Worm (Caenorhabditis elegans) whole organism, L4 larva: ENCODE results near the gene ril-1.
A peak's percentile ranks its signal among the peaks of the same experiment; 100 is the strongest.

ENCODE experiments used
- ama-1 ChIP-seq: fragments of 150-350 bp; optimal IDR thresholded peaks from 2 replicates; lab custom pipeline; 2014; ENCODE audit warnings: inconsistent platforms, mixed read lengths
- ceh-62 ChIP-seq: sonication (generic microtip); optimal IDR thresholded peaks from 2 replicates; lab custom pipeline; 2017; ENCODE audit warnings: missing biosample characterization, missing genetic modification characterization
- daf-19 ChIP-seq: fragments of 200-800 bp; sonication (Bioruptor generic); conservative IDR thresholded peaks from 2 replicates; pipeline ENCODE4 v1.3.6; 2022; ENCODE audit warnings: missing genetic modification characterization, missing compliant biosample characterization
- dmd-8 ChIP-seq: fragments of 200-800 bp; sonication (Bioruptor generic); IDR thresholded peaks from 2 replicates; pipeline ENCODE4 v1.3.6; 2022; ENCODE audit warnings: missing genetic modification characterization, missing compliant biosample characterization
- nhr-102 ChIP-seq: sonication (generic microtip); optimal IDR thresholded peaks from 2 replicates; lab custom pipeline; 2016; ENCODE audit warnings: mild to moderate bottlenecking, missing genetic modification characterization, moderate library complexity, missing compliant biosample characterization
- nhr-11 ChIP-seq: fragments of 150-350 bp; optimal IDR thresholded peaks from 2 replicates; lab custom pipeline; 2014; ENCODE audit warnings: missing biosample characterization, missing genetic modification characterization
- nhr-28 ChIP-seq: fragments of 150-350 bp; optimal IDR thresholded peaks from 2 replicates; lab custom pipeline; 2014; ENCODE audit warnings: missing biosample characterization, missing genetic modification characterization
- pha-4 ChIP-seq, 2 experiments: fragments of 150-350 bp in 1 of 2; fragments of 200-800 bp in 1 of 2; sonication (Bioruptor generic) in 1 of 2; IDR thresholded peaks in 1 of 2; optimal IDR thresholded peaks in 1 of 2; 2 replicates each; pipeline versions ENCODE4 v1.3.6 to Lab custom; 2014 to 2022; ENCODE audit warnings: missing genetic modification characterization in 2 of 2, missing genetic modification reagents in 2 of 2, missing biosample characterization in 1 of 2, missing compliant biosample characterization in 1 of 2
- unc-130 ChIP-seq: sonication (generic microtip); optimal IDR thresholded peaks from 2 replicates; lab custom pipeline; 2016; ENCODE audit warnings: missing genetic modification reagents, missing genetic modification characterization, missing compliant biosample characterization
- unc-62 ChIP-seq, 3 experiments: fragments of 150-350 bp in 1 of 3; sonication (generic microtip); optimal IDR thresholded peaks in 2 of 3; peaks in 1 of 3; 1 replicate in 1 of 3; 2 replicates in 2 of 3; lab custom pipeline; 2014 to 2017; ENCODE audit warnings: missing biosample characterization in 3 of 3, missing genetic modification characterization in 3 of 3, missing genetic modification reagents in 3 of 3, missing genotype in 1 of 3
- zfp-3 ChIP-seq: fragments of 200-800 bp; sonication (Bioruptor generic); conservative IDR thresholded peaks from 2 replicates; pipeline ENCODE4 v1.3.6; 2022; ENCODE audit warnings: missing genetic modification reagents, missing genetic modification characterization, missing compliant biosample characterization

- TF ChIP-seq nhr-102 (no peak), ama-1 (lab: Kevin White, UChicago) (no peak), nhr-11 (tag; lab: Kevin White, UChicago) (no peak), zfp-3 (GFP tag; lab: Robert Waterston, UW) (no peak), nhr-28 (tag; lab: Kevin White, UChicago) (peak; percentile 38), ceh-62 (tag; lab: Kevin White, UChicago) (no peak), unc-62 (GFP tag; optimal IDR thresholded peaks at IDR 0.05 in 1 of 2; lab: Kevin White, UChicago) (no peak), unc-62 (tag; optimal IDR thresholded peaks at IDR 0.05; lab: Kevin White, UChicago) (no peak), unc-130 (GFP tag; lab: Kevin White, UChicago) (no peak), pha-4 (GFP tag; IDR thresholded peaks at IDR 0.05; lab: Robert Waterston, UW) (no peak), pha-4 (tag; optimal IDR thresholded peaks at IDR 0.05; lab: Kevin White, UChicago) (no peak), daf-19 (GFP tag; lab: Robert Waterston, UW) (no peak), dmd-8 (no peak)
Observed at ce11 chrV:14499074-14499864, 24.7 kb downstream of the ril-1 start.
